Fruit fly (Drosophila melanogaster): ENCODE data around the gene fid.

Gene fid

DNA sequence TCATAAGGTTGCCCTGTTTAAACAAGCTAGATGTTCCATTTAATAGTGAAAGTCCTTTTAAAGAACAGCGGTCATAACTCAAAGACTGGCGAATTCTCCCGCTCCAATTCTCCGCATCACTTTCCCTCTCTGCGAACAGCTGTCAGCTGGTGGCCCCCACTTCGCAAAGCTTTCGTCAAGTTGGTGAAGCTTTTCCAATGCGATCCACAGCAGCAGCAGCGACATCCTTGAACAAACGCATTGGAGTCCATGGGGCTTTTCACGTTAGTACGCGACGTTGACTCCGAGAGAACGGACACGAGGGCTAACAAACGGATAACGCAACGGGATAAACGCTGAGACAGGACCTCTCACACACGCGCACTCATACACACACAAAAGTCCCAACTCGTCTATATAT lies at the start of gene fid:
Gene fid (plus strand): TSS at position 301 of the 400 bp plus-strand sequence.
- no peak for TF ChIP-seq noc (tag; optimal IDR thresholded peaks at IDR 0.05)

DNA sequence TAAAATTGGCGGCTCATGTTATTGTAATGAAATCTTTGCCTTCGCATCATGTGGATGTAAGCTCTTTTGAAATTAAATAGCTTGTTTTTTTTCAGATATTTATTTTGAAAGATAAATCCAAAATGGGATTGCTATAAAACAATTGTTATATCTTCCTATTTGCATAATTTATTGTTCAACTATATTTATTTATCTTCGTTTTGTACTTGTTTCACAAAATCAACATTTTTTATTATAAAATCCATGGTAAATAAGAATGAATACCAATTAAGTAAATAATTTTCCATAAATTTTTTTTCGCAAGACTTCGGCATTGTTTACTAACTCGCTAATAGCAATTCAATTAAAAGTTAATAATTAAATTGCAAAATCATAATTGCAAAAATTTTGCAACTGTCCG lies 47.3 kb upstream of the fid start, which contains the start of gene CG14546:
Gene CG14546 (minus strand): TSS at position 101 of the 400 bp plus-strand sequence.
- no peak for TF ChIP-seq noc (tag; optimal IDR thresholded peaks at IDR 0.05)

- no peak for TF ChIP-seq noc (tag; optimal IDR thresholded peaks at IDR 0.05)
Measured at dm6 chr3R:25941310-25941709, 28.6 kb upstream of the fid start.

- no peak for TF ChIP-seq noc (tag; optimal IDR thresholded peaks at IDR 0.05)
Measured at dm6 chr3R:25956092-25956491, 13.8 kb upstream of the fid start, which contains the start of gene CCAP-R. Gene CCAP-R, minus strand, starts transcription at chr3R:25956270.

DNA sequence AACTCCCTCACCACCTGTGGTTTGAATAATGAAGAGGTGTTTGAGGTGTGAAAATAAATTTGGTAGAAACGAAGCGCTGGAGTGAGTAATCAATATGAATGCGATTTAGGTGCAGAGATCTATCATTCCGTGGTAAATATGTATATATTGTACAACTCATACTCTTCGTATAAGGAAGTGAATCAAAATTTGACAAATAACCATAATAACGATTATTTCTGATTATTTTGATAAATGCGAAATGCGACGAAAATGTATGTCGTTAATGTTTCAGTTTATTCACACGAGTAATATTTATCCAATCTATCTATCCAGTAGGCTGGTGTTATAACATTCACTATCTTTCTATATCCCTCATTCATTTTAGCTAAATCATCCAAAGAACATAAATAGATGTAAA lies 10.9 kb upstream of the fid start, which contains the start of gene CG14540:
Gene CG14540 (plus strand): TSS at position 301 of the 400 bp plus-strand sequence.
- TF ChIP-seq noc (tag; optimal IDR thresholded peaks at IDR 0.05): no peak

DNA sequence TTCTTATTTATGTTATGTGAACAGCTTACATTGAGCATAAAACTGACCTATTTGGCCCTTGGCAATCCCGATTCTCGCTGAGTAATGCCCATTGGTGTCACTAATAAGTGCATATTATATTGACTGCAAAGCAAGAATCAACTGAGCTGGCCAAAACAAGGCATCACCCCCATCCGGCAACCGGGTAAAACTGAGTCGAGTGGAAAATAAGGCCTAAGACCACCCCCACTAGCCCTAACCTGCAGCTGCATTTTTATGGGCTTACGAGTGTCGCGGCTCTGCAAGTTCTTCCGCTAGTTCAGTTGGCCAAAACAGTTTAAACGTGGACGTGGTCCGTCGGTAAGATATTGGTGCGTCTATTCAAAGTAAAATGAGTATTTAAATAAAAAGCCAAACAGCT lies 8.2 kb upstream of the fid start, which contains the start of gene boss:
Gene boss (plus strand): TSS at position 301 of the 400 bp plus-strand sequence.
- TF ChIP-seq noc (tag; optimal IDR thresholded peaks at IDR 0.05): no peak

- no peak for TF ChIP-seq noc (tag; optimal IDR thresholded peaks at IDR 0.05)
Measured at dm6 chr3R:25966944-25967343, 2.9 kb upstream of the fid start.

DNA sequence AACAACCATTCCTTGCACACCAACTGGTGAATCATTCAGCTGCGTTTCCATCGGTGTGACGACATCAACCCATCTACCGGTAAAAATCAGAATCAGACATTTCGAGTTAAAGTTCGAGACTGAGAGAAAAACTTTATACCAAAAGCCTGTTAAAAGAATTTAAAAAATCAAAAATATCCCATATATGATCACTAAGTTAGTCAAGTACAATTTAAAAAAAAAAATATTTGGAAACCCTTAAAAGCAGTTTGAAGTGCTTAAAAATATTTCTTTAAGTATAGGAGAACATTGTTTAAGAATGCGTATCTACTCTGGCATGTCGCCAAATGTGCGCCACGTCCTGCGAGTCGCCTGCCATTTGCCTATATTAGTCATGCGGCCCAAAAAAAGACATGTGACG lies 1.4 kb upstream of the fid start:
- no peak for TF ChIP-seq noc (tag; optimal IDR thresholded peaks at IDR 0.05)

DNA sequence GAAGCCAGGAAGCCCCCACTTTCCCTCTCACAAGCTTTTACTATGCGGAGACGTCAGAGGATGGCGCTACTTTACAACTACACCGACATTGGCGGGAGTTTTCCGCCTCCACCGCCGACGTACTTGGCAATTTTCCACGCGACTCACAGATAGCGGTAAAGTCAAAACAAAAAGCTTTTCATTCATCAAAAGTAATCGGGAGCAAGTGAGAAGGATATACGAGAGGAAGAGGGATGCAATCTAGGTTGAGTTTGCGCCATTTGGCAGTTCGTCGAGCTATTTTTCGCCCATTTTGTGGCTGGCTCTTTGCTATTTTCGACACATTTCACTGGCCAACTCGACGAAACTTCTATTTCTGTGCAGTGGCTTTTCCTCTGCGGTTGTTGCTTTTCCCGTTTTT lies 965 bp upstream of the fid start:
- no peak for TF ChIP-seq noc (tag; optimal IDR thresholded peaks at IDR 0.05)

DNA sequence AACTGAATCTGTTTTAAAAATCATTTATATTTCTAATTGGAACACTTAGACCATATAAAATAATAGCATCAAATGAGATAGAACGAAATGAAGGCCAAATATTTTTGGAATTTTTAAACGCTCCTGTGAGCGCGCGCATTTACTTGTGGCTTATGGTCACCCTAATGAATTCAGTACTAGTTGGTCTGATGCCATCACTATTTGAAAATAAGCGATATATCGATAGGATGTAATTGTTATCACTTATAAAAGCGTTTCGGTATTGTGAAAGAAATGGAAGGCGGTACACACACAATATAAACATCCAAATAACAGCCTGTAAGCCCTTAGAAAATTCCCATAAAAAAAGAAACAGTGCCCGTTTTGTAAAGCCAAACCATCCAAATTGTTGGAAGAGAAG lies 12.9 kb downstream of the fid start, which contains the start of gene Nf1:
Gene Nf1 (plus strand): TSS at position 280 of the 400 bp plus-strand sequence.
- TF ChIP-seq noc (tag; optimal IDR thresholded peaks at IDR 0.05): no peak

DNA sequence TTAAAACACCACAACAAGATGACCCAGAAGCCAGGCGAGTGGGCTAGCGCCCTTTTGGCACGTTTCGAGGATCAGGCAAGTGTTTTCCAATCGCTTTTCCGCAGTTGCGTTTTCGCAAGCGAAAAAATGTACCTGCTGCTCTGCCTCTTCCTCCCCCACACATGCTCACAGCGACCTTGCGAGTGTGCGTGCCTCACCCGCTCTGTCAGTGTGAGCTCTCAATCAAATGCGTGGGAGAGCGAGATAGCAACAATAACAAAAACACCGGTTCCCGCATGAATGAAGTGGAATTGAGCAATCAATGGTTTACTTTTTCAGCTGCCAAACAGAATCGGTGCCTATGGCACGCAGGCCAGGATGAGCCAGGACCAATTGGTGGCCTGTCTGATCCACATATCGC lies 13.4 kb downstream of the fid start:
- TF ChIP-seq noc (tag; optimal IDR thresholded peaks at IDR 0.05): no peak

DNA sequence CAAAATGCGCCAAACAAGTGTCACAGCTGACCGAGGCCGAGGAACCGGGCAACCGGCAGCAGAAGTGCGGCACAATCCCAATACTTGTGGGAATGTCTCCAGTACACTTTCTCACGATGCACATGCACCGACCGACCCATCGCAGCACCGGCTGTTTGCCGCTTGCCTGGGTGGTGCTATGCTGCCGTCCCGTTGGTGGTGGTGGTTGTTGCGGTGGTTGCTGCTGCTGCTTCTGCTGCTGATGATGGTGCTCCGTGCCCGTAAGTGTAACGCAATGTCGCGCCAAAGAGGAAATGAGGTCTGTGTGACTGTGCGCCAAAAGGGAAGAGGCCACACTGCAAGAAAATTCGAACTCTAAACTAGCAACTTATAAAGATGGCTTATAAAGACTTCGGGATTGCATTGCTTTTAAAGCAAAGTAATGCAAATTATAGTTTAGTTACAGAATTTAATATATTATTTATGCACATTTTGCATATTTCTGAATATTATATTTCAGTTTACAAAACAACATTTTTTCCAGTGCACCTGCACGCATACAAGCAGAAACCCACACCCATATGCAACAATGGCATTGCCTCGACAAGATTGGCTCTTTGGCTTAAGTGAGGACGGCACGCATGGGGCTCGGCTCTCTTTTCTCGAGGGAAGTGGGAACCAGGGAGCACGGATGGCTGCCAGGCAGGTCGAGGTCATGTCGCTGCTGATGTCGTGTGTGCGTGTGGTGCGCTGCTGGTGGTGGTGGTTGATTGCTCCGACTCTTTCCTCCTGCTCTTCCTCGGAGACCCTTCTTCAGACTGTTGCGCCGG lies 26.5 kb downstream of the fid start, which contains the start of gene CG43116:
Gene CG43116 (minus strand): TSS at position 800 of the 809 bp plus-strand sequence.
- no peak for TF ChIP-seq noc (tag; optimal IDR thresholded peaks at IDR 0.05)

- no peak for TF ChIP-seq noc (tag; optimal IDR thresholded peaks at IDR 0.05)
Measured at dm6 chr3R:25997068-25997714, 27.3 kb downstream of the fid start.

- no peak for TF ChIP-seq noc (tag; optimal IDR thresholded peaks at IDR 0.05)
Measured at dm6 chr3R:25999130-25999529, 29.2 kb downstream of the fid start.

DNA sequence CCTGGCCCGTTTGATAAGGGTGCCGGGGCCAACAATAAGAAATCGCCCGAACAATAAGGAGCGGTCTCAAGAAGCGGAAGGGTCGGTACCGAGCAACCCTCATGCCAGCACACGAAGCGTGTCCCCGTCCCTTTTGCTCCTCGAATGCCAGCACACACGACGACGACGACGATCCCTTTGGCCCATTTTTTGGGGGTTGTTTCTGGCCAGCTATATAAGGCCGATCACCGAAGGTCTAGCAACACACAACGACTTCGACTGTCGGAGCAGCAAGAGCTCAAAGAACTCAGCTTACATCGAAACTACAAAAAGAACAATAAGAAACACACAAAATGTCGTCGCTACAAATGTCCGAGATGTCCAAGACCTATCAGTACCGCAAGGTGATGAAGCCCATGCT lies 29.7 kb downstream of the fid start:
- TF ChIP-seq noc (tag; optimal IDR thresholded peaks at IDR 0.05): no peak

DNA sequence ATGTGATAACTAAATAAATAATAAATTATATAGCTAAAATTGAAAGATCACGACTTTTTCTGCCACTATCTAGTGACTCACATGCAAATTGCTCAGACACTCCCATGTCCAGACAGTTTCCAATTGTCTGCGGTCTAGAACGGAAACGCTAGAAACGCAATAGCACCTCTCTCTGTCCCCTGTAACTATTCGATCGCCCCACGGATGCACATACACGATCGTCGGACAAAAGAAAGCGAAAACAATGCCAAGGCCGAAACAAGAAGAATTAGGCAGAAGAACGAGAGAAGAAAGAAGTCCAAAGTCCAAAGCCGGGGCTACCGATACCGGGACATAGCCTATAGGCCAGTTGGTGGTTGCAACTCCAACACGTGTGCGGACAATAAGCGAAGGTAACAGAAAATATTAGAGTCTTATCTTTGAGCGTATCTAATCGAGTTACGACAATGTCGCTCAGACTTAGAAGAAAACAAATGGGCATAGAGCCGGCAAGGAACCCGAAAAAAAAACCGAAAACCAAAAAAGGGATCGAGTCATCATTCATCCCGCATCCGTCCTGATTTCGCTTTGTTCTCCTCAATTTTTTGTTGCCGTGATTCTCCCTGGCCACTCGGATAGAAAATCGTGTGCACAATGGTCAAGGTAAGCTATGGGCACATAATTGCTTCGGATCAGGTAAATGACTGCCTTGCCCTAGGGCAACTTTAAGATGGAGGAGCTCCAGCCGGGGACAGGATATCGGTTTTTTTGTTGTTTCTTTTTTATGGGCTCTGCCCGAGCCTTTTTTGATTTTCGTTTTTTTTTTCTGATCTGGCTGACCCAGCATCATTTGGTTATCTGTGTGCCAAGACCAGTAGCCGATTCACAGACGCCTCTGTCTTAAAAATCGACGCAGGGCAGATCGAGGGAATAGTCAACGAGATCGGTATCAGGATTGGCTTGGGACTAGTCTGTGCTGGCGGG lies 31.1 kb downstream of the fid start:
- TF ChIP-seq noc (tag; optimal IDR thresholded peaks at IDR 0.05): no peak
